Worm (Caenorhabditis elegans) whole organism, L4 larva: Measurements from ENCODE around the gene lpr-6.

Experiments
- aha-1 ChIP-seq: fragments of 150-350 bp; peaks from one replicate; lab custom pipeline; 2014; ENCODE audit warnings: missing biosample characterization, missing genetic modification characterization
- jun-1 ChIP-seq: fragments of 150-350 bp; optimal IDR thresholded peaks from 2 replicates; lab custom pipeline; 2014; ENCODE audit warnings: missing biosample characterization, missing genetic modification reagents, missing genetic modification characterization
- nhr-28 ChIP-seq: fragments of 150-350 bp; optimal IDR thresholded peaks from 2 replicates; lab custom pipeline; 2014; ENCODE audit warnings: missing biosample characterization, missing genetic modification characterization
- nhr-42 ChIP-seq: fragments of 200-800 bp; sonication (Bioruptor generic); IDR thresholded peaks from 2 replicates; pipeline ENCODE4 v1.3.6; 2022; ENCODE audit warnings: missing genetic modification characterization, missing compliant biosample characterization
- spr-1 ChIP-seq: sonication (generic microtip); optimal IDR thresholded peaks from 2 replicates; lab custom pipeline; 2016; ENCODE audit warnings: mild to moderate bottlenecking, missing genetic modification characterization, missing compliant biosample characterization
- unc-39 ChIP-seq: sonication (generic microtip); optimal IDR thresholded peaks from 2 replicates; lab custom pipeline; 2017; ENCODE audit warnings: missing biosample characterization, missing genetic modification characterization
- unc-62 ChIP-seq, 3 experiments: fragments of 150-350 bp in 1 of 3; sonication (generic microtip); optimal IDR thresholded peaks in 2 of 3; peaks in 1 of 3; 1 replicate in 1 of 3; 2 replicates in 2 of 3; lab custom pipeline; 2014 to 2017; ENCODE audit warnings: missing biosample characterization in 3 of 3, missing genetic modification characterization in 3 of 3, missing genetic modification reagents in 3 of 3, missing genotype in 1 of 3

The lpr-6 gene

DNA sequence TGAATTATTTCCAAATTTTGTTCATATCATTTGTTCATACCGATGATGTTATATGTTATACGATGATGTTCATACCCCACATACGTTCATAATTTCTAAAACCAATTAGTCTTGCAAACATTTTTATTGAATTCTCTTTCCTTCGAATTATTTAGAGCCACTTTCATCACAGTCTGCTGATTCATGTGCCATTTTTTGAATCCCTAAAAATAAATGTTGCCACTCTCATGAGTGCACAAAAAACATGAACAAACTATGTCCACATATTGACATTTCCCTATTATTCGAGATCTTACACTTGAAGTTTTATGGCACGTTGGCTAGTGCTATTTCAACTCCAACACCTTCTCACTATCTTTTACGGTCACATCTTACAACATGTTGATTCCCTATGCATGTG, 47.3 kb downstream of the lpr-6 start, which contains the start of gene clc-17:
clc-17 (plus strand) TSS at position 301 of the 400 bp plus-strand sequence.
- TF ChIP-seq aha-1 (tag; lab: Kevin White, UChicago) (peak; percentile 4), jun-1 (tag; lab: Kevin White, UChicago) (no peak), unc-39 (tag; lab: Kevin White, UChicago) (no peak), spr-1 (tag; lab: Kevin White, UChicago) (no peak)

ce11 chrX:11109200-11109599, 49.4 kb downstream of the lpr-6 start, which contains the start of gene grd-1:
Gene grd-1 (plus strand): TSS chrX:11109440.
- peak; percentile 14 for TF ChIP-seq nhr-28 (tag; lab: Kevin White, UChicago)
- no peak for TF ChIP-seq nhr-42 (GFP tag; lab: Robert Waterston, UW)
- TF ChIP-seq unc-62 (GFP tag; optimal IDR thresholded peaks at IDR 0.05 in 1 of 2; lab: Kevin White, UChicago): peak in 1 of 2 experiments; percentile 73
- TF ChIP-seq unc-62 (tag; optimal IDR thresholded peaks at IDR 0.05; lab: Kevin White, UChicago): no peak
